Worm (Caenorhabditis elegans): ENCODE measurements around the gene pitr-5.

The pitr-5 gene

DNA sequence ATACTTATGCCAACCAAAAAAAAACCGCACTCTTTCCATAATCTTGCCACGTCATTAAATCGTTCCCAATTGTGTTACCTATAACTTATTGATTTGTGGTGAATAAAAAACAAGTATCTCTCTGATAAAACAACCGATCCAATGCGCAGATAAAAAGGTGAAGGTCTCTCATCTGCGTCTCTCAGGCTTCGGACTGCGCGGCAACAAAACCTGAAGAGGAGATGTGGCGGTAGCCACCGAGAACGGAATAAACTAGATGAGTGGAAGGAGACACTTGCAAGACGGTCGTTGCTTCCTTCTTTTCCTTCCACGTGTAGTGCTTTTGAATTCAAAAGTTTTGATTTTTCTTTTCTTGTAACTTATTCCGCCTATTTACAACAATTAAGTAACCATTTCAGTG is 40.3 kb downstream of the pitr-5 start, which contains the start of gene fkb-3:
Gene fkb-3, plus strand, starts transcription at position 277 of the 400 bp plus-strand sequence.
- TF ChIP-seq che-1 (tag; optimal IDR thresholded peaks at IDR 0.05), result no peak
- TF ChIP-seq elt-4 (tag; optimal IDR thresholded peaks at IDR 0.05), result no peak
- no peak for TF ChIP-seq madf-2 (tag; optimal IDR thresholded peaks at IDR 0.05)
- no peak for TF ChIP-seq ceh-18 (tag; optimal IDR thresholded peaks at IDR 0.05)
- TF ChIP-seq ceh-24 (tag; optimal IDR thresholded peaks at IDR 0.05), result no peak
- no peak for TF ChIP-seq pat-9 (tag; optimal IDR thresholded peaks at IDR 0.05)
- no peak for TF ChIP-seq ceh-45 (GFP tag; IDR thresholded peaks at IDR 0.05)
- no peak for TF ChIP-seq eyg-1 (tag; optimal IDR thresholded peaks at IDR 0.05)
- TF ChIP-seq sox-4 (tag; optimal IDR thresholded peaks at IDR 0.05), result no peak
- no peak for TF ChIP-seq ceh-6 (GFP tag; optimal IDR thresholded peaks at IDR 0.05)
- no peak for TF ChIP-seq nhr-232 (tag; optimal IDR thresholded peaks at IDR 0.05)
- TF ChIP-seq hlh-13 (GFP tag; optimal IDR thresholded peaks at IDR 0.05), result no peak
- TF ChIP-seq fkh-6 (tag; optimal IDR thresholded peaks at IDR 0.05), result no peak
- no peak for TF ChIP-seq lin-11 (tag; optimal IDR thresholded peaks at IDR 0.05)
- TF ChIP-seq ceh-34 (tag; optimal IDR thresholded peaks at IDR 0.05), result no peak
- no peak for TF ChIP-seq gmeb-2 (tag; optimal IDR thresholded peaks at IDR 0.05)
- TF ChIP-seq ceh-19 (GFP tag; optimal IDR thresholded peaks at IDR 0.05), result no peak
- no peak for TF ChIP-seq ztf-16 (tag; optimal IDR thresholded peaks at IDR 0.05)
- TF ChIP-seq Y22D7AL.16 (tag; optimal IDR thresholded peaks at IDR 0.05), result no peak
- TF ChIP-seq pag-3 (tag; optimal IDR thresholded peaks at IDR 0.05; ENCODE audit: borderline replicate concordance), result no peak

DNA sequence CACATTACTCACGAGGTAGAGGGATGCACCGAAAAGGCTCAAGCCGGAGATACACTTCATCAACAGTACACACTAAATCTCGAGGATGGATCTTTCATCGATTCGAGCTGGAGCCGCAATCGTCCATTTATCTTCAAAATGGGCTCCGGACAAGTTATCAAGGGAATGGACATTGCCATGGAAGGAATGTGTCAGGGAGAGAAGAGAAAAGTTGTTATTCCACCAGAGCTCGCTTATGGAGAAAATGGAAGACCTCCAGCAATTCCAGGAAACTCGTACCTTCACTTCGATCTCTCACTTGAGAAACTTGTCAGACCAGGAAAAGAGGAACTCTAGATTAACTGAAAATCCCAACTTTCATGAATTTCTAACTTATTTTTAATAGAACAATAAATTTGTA is 41.2 kb downstream of the pitr-5 start:
- TF ChIP-seq mec-3 (tag; optimal IDR thresholded peaks at IDR 0.05; ENCODE audit: borderline replicate concordance) (no peak), ama-1 (optimal IDR thresholded peaks at IDR 0.05) (peak; percentile 63)

DNA sequence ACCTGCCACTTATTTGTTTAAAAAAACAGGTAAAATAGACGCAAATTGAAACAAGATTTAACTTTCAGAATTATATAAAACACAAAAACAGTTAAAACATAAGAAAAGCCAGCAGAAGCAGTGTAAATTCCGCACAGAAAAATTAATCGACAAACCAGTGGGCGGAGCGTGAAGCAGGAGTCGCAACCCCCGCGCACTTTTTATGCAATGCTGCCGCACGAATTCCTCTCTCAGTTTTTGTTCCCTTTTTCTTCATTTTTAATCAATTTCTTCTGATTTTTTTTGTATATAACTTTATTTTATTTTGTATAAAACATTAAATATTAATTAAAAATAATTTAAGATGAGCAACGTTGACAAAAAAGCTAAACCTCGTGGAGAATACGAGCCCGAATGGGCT is 46.2 kb downstream of the pitr-5 start, which contains the start of the genes gei-6 and krr-1:
Gene gei-6, minus strand, starts transcription at position 2 of the 400 bp plus-strand sequence.
Gene krr-1, plus strand, starts transcription at position 344 of the 400 bp plus-strand sequence.
- peak; percentile 84 for TF ChIP-seq ceh-34 (tag; optimal IDR thresholded peaks at IDR 0.05)
- no peak for TF ChIP-seq unc-55 (GFP tag; optimal IDR thresholded peaks at IDR 0.05)
- TF ChIP-seq hlh-8 (tag; optimal IDR thresholded peaks at IDR 0.05), result peak; percentile 65
- no peak for TF ChIP-seq pag-3 (tag; optimal IDR thresholded peaks at IDR 0.05; ENCODE audit: borderline replicate concordance)
- TF ChIP-seq pha-2 (tag; optimal IDR thresholded peaks at IDR 0.05), result peak; percentile 85
- no peak for TF ChIP-seq hlh-30 (tag; optimal IDR thresholded peaks at IDR 0.05; ENCODE audit: insufficient read depth)
- peak; percentile 91 for TF ChIP-seq pat-9 (tag; optimal IDR thresholded peaks at IDR 0.05)
- TF ChIP-seq fkh-6 (tag; optimal IDR thresholded peaks at IDR 0.05), result peak; percentile 61
- TF ChIP-seq ceh-2 (tag; optimal IDR thresholded peaks at IDR 0.05), result peak; percentile 61
- peak; percentile 35 for TF ChIP-seq T23F11.4 (GFP tag; optimal IDR thresholded peaks at IDR 0.05)
- peak; percentile 95 for TF ChIP-seq elt-2 (tag; optimal IDR thresholded peaks at IDR 0.05)
- peak; percentile 86 for TF ChIP-seq sox-4 (tag; optimal IDR thresholded peaks at IDR 0.05)
- TF ChIP-seq pha-4 (tag; optimal IDR thresholded peaks at IDR 0.05), result no peak
- no peak for TF ChIP-seq dmd-4 (tag; optimal IDR thresholded peaks at IDR 0.05; ENCODE audit: borderline replicate concordance)
- TF ChIP-seq ref-2 (tag; optimal IDR thresholded peaks at IDR 0.05), result peak; percentile 87
- TF ChIP-seq ceh-24 (tag; optimal IDR thresholded peaks at IDR 0.05), result peak; percentile 18
- TF ChIP-seq F13H6.1 (tag; optimal IDR thresholded peaks at IDR 0.05), result peak; percentile 44
- TF ChIP-seq tbx-2 (tag; optimal IDR thresholded peaks at IDR 0.05), result peak; percentile 89
- peak; percentile 31 for TF ChIP-seq tbx-7 (tag; optimal IDR thresholded peaks at IDR 0.05)
- TF ChIP-seq npax-4 (tag; optimal IDR thresholded peaks at IDR 0.05), result peak; percentile 59
- peak; percentile 58 for TF ChIP-seq rnt-1 (tag; optimal IDR thresholded peaks at IDR 0.05)
- TF ChIP-seq ets-4 (tag; optimal IDR thresholded peaks at IDR 0.05), result no peak
- peak; percentile 82 for TF ChIP-seq Y22D7AL.16 (tag; optimal IDR thresholded peaks at IDR 0.05)
- peak; percentile 55; the same call in 1 of the 2 replicates for TF ChIP-seq ceh-45 (GFP tag; IDR thresholded peaks at IDR 0.05)
- TF ChIP-seq mec-3 (tag; optimal IDR thresholded peaks at IDR 0.05; ENCODE audit: borderline replicate concordance), result no peak
- no peak for TF ChIP-seq lim-6 (tag; optimal IDR thresholded peaks at IDR 0.05)
- TF ChIP-seq sdc-2 (tag; optimal IDR thresholded peaks at IDR 0.05), result peak; percentile 35
- peak; percentile 93 for TF ChIP-seq K09A11.1 (tag; optimal IDR thresholded peaks at IDR 0.05; ENCODE audit: insufficient read depth)
- peak; percentile 74 for TF ChIP-seq ceh-48 (tag; optimal IDR thresholded peaks at IDR 0.05)
- TF ChIP-seq ztf-16 (tag; optimal IDR thresholded peaks at IDR 0.05), result peak; percentile 87
- TF ChIP-seq madf-2 (tag; optimal IDR thresholded peaks at IDR 0.05), result peak; percentile 77
- TF ChIP-seq fax-1 (tag; optimal IDR thresholded peaks at IDR 0.05), result peak; percentile 78
- peak; percentile 58 for TF ChIP-seq pqm-1 (tag; optimal IDR thresholded peaks at IDR 0.05)
- peak; percentile 63 for TF ChIP-seq hlh-15 (tag; optimal IDR thresholded peaks at IDR 0.05)
- peak; percentile 25 for TF ChIP-seq fkh-10 (GFP tag; optimal IDR thresholded peaks at IDR 0.05)
- no peak for TF ChIP-seq ceh-30 (tag; optimal IDR thresholded peaks at IDR 0.05)
- peak; percentile 60 for TF ChIP-seq nhr-232 (tag; optimal IDR thresholded peaks at IDR 0.05)
